Fruit fly (Drosophila melanogaster) whole organism, pupa: Measurements from ENCODE around the gene CG31088.

Experiments
- CG10348 ChIP-seq: fragments of 200-800 bp; sonication (Bioruptor generic); IDR thresholded peaks from 2 replicates; pipeline ENCODE4 v1.3.6; 2022; ENCODE audit warnings: missing biosample characterization, missing genetic modification characterization
- CG12605 ChIP-seq: fragments of 200-800 bp; sonication (Bioruptor generic); IDR thresholded peaks from 2 replicates; pipeline ENCODE4 v1.3.6; 2022; ENCODE audit warnings: missing biosample characterization, missing genetic modification characterization
- CG13204 ChIP-seq: fragments of 200-800 bp; sonication (Bioruptor generic); optimal IDR thresholded peaks from 2 replicates; lab custom pipeline; 2018; ENCODE audit warnings: missing biosample characterization, mild to moderate bottlenecking, missing genetic modification characterization, moderate library complexity
- CG14655 ChIP-seq: fragments of 200-800 bp; sonication (Bioruptor generic); optimal IDR thresholded peaks from 3 replicates; lab custom pipeline; 2017; ENCODE audit warnings: mild to moderate bottlenecking, missing biosample characterization, missing genetic modification reagents, missing genetic modification characterization
- CG15710 ChIP-seq: fragments of 200-800 bp; sonication (Bioruptor generic); optimal IDR thresholded peaks from 2 replicates; lab custom pipeline; 2018; ENCODE audit warnings: missing biosample characterization, mild to moderate bottlenecking, missing genetic modification characterization, moderate library complexity
- CG17806 ChIP-seq: fragments of 200-800 bp; sonication (Bioruptor generic); optimal IDR thresholded peaks from 2 replicates; lab custom pipeline; 2018; ENCODE audit warnings: missing biosample characterization, mild to moderate bottlenecking, missing genetic modification characterization, moderate library complexity
- CG32121 ChIP-seq: fragments of 200-800 bp; sonication (Bioruptor generic); IDR thresholded peaks from 2 replicates; pipeline ENCODE4 v1.3.6; 2022; ENCODE audit warnings: missing biosample characterization, missing genetic modification characterization
- CG34367 ChIP-seq: fragments of 200-800 bp; sonication (Bioruptor generic); optimal IDR thresholded peaks from 2 replicates; lab custom pipeline; 2018; ENCODE audit warnings: missing biosample characterization, mild to moderate bottlenecking, missing genetic modification characterization
- CG4496 ChIP-seq: fragments of 200-800 bp; sonication (Bioruptor generic); IDR thresholded peaks from 3 replicates; pipeline ENCODE4 v1.3.6; 2022; ENCODE audit warnings: missing biosample characterization, missing genetic modification characterization
- CG8159 ChIP-seq: fragments of 200-800 bp; sonication (Bioruptor generic); optimal IDR thresholded peaks from 3 replicates; lab custom pipeline; 2018; ENCODE audit warnings: missing biosample characterization, mild to moderate bottlenecking, missing genetic modification characterization, moderate library complexity
- CG8301 ChIP-seq: fragments of 200-800 bp; sonication (Bioruptor generic); optimal IDR thresholded peaks from 2 replicates; lab custom pipeline; 2018; ENCODE audit warnings: missing biosample characterization, mild to moderate bottlenecking, missing genetic modification characterization
- CG9948 ChIP-seq: fragments of 200-800 bp; sonication (Bioruptor generic); optimal IDR thresholded peaks from 2 replicates; lab custom pipeline; 2018; ENCODE audit warnings: missing biosample characterization, mild to moderate bottlenecking, missing genetic modification characterization, moderate library complexity
- D1 ChIP-seq: fragments of 200-800 bp; sonication (Bioruptor generic); optimal IDR thresholded peaks from 2 replicates; lab custom pipeline; 2018; ENCODE audit warnings: missing biosample characterization, mild to moderate bottlenecking, missing genetic modification characterization, moderate library complexity
- EcR ChIP-seq: fragments of 200-800 bp; sonication (Bioruptor generic); optimal IDR thresholded peaks from 3 replicates; lab custom pipeline; 2019; ENCODE audit warnings: missing biosample characterization, missing genetic modification characterization, mild to moderate bottlenecking, moderate library complexity, missing genetic modification reagents
- Ets98B ChIP-seq: fragments of 200-800 bp; sonication (Bioruptor generic); IDR thresholded peaks from 2 replicates; pipeline ENCODE4 v1.3.6; 2022; ENCODE audit warnings: missing biosample characterization, missing genetic modification characterization
- Pif1A ChIP-seq: fragments of 200-800 bp; sonication (Bioruptor generic); optimal IDR thresholded peaks from 3 replicates; lab custom pipeline; 2016; ENCODE audit warnings: missing biosample characterization, missing genetic modification characterization
- Pif1B ChIP-seq: fragments of 200-800 bp; sonication (Bioruptor generic); optimal IDR thresholded peaks from 3 replicates; lab custom pipeline; 2016; ENCODE audit warnings: missing biosample characterization, missing genetic modification characterization
- Snoo ChIP-seq: fragments of 200-800 bp; sonication (Bioruptor generic); optimal IDR thresholded peaks from 3 replicates; lab custom pipeline; 2017; ENCODE audit warnings: missing biosample characterization, mild to moderate bottlenecking, missing genetic modification characterization, inconsistent platforms
- fd96Ca ChIP-seq: fragments of 200-800 bp; sonication (Bioruptor generic); IDR thresholded peaks from 3 replicates; pipeline ENCODE4 v1.3.6; 2022; ENCODE audit warnings: missing biosample characterization, missing genetic modification characterization
- gl ChIP-seq: fragments of 200-800 bp; sonication (Bioruptor generic); optimal IDR thresholded peaks from 2 replicates; lab custom pipeline; 2018; ENCODE audit warnings: missing biosample characterization, mild to moderate bottlenecking, missing genetic modification characterization
- rn ChIP-seq: fragments of 200-800 bp; sonication (Bioruptor generic); IDR thresholded peaks from 2 replicates; pipeline ENCODE4 v1.3.6; 2022; ENCODE audit warnings: missing biosample characterization, missing genetic modification characterization

Gene CG31088

dm6 chr3R:15983541-15984229 is 32.9 kb upstream of the CG31088 start:
- no peak for TF ChIP-seq Ets98B (GFP tag; lab: Robert Waterston, UW)
- no peak for TF ChIP-seq CG12605 (GFP tag; lab: Robert Waterston, UW)
- TF ChIP-seq CG9948 (tag; lab: Kevin White, UChicago), result no peak
- TF ChIP-seq D1 (tag; lab: Kevin White, UChicago), result no peak
- no peak for TF ChIP-seq CG8159

- no peak for TF ChIP-seq gl
- no peak for TF ChIP-seq EcR (GFP tag; lab: Kevin White, UChicago)
- no peak for TF ChIP-seq CG13204 (GFP tag; lab: Kevin White, UChicago)
- TF ChIP-seq fd96Ca, result no peak
Measured at dm6 chr3R:15975170-15975569, 24.4 kb upstream of the CG31088 start.

- peak; percentile 87 for TF ChIP-seq CG8301
- TF ChIP-seq EcR (GFP tag; lab: Kevin White, UChicago), result no peak
- peak; percentile 74 for TF ChIP-seq CG17806 (tag; lab: Kevin White, UChicago)
- peak; percentile 71 for TF ChIP-seq Snoo
- peak; percentile 37 for TF ChIP-seq gl
- no peak for TF ChIP-seq CG4496 (GFP tag; lab: Robert Waterston, UW)
- TF ChIP-seq CG8159, result no peak
- no peak for TF ChIP-seq fd96Ca
- peak; percentile 75 for TF ChIP-seq Pif1B (GFP tag; lab: Kevin White, UChicago)
- TF ChIP-seq CG32121 (GFP tag; lab: Robert Waterston, UW), result no peak
- TF ChIP-seq CG10348 (GFP tag; lab: Robert Waterston, UW), result no peak
- TF ChIP-seq rn (GFP tag; lab: Robert Waterston, UW), result no peak
- TF ChIP-seq Ets98B (GFP tag; lab: Robert Waterston, UW), result no peak
- no peak for TF ChIP-seq CG12605 (GFP tag; lab: Robert Waterston, UW)
- no peak for TF ChIP-seq D1 (tag; lab: Kevin White, UChicago)
- peak; percentile 68 for TF ChIP-seq CG34367 (tag; lab: Kevin White, UChicago)
- TF ChIP-seq Pif1A, result peak; percentile 86
- TF ChIP-seq CG14655 (GFP tag; lab: Kevin White, UChicago), result peak; percentile 83
- TF ChIP-seq CG15710 (tag; lab: Kevin White, UChicago), result peak; percentile 76
- TF ChIP-seq CG13204 (GFP tag; lab: Kevin White, UChicago), result peak; percentile 64
- TF ChIP-seq CG9948 (tag; lab: Kevin White, UChicago), result peak; percentile 79
Measured at dm6 chr3R:15974235-15974634, 23.5 kb upstream of the CG31088 start.

- TF ChIP-seq CG14655 (GFP tag; lab: Kevin White, UChicago) (peak; percentile 24), CG10348 (GFP tag; lab: Robert Waterston, UW) (no peak)
Measured at dm6 chr3R:15973488-15973975, 22.8 kb upstream of the CG31088 start.

- TF ChIP-seq CG9948 (tag; lab: Kevin White, UChicago), result peak; percentile 43
- peak; percentile 49 for TF ChIP-seq CG8159
- peak; percentile 29 for TF ChIP-seq CG8301
- TF ChIP-seq Pif1B (GFP tag; lab: Kevin White, UChicago), result no peak
- TF ChIP-seq CG15710 (tag; lab: Kevin White, UChicago), result peak; percentile 29
- TF ChIP-seq Pif1A, result no peak
- TF ChIP-seq CG13204 (GFP tag; lab: Kevin White, UChicago), result no peak
- peak; percentile 7 for TF ChIP-seq CG17806 (tag; lab: Kevin White, UChicago)
- TF ChIP-seq, all 21 proteins: peak for 5
Measured at dm6 chr3R:15972979-15973486, 22.3 kb upstream of the CG31088 start, which contains the start of gene Hel89B. Hel89B (plus strand) TSS chr3R:15973298.

dm6 chr3R:15972298-15972978 is 21.7 kb upstream of the CG31088 start, which contains the start of gene mor:
mor (minus strand) TSS chr3R:15972913.
- TF ChIP-seq Ets98B (GFP tag; lab: Robert Waterston, UW) (no peak), gl (no peak), Pif1A (no peak), fd96Ca (no peak), rn (GFP tag; lab: Robert Waterston, UW) (no peak), CG17806 (tag; lab: Kevin White, UChicago) (no peak), CG14655 (GFP tag; lab: Kevin White, UChicago) (no peak), Snoo (no peak), EcR (GFP tag; lab: Kevin White, UChicago) (no peak), CG34367 (tag; lab: Kevin White, UChicago) (no peak), CG4496 (GFP tag; lab: Robert Waterston, UW) (no peak)
